Worm (Caenorhabditis elegans) whole organism, dauer: ENCODE data around the gene fdgt-1.
"Not testable (repeated sequence)": the region's sequence is repeated elsewhere in the genome, so short reads cannot be mapped to it uniquely, and the experiment has no call there.

Experiments used
- unc-62 ChIP-seq: sonication (generic microtip); optimal IDR thresholded peaks from 2 replicates; lab custom pipeline; 2017; ENCODE audit warnings: missing biosample characterization, missing genetic modification reagents, missing genetic modification characterization

Gene fdgt-1

DNA sequence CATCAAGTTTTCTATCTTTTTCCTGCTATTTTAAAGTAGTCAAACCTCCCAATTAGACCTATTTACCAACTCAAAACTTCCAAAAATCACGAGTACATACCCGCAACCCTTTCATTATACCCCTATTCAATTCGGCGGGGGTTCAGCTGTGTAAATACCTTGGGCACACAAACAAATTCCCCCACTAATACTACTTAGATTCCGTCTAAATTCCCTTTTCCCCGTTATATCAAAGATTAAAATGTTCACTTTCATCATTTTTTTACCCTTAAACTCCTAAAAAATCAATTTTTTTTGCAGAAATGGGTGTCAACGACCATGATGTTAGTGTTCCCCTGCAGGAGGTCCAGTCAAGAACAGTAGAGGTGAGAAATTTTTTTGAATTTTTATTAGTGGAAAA lies at the start of gene fdgt-1:
fdgt-1 (plus strand) TSS at position 301 of the 400 bp plus-strand sequence.
- no peak for TF ChIP-seq unc-62

- TF ChIP-seq unc-62, result no peak
Observed at ce11 chrII:1466448-1466847, 37.9 kb upstream of the fdgt-1 start, which contains the start of gene Y51H7C.13. Gene Y51H7C.13 (minus strand): TSS chrII:1466548.

DNA sequence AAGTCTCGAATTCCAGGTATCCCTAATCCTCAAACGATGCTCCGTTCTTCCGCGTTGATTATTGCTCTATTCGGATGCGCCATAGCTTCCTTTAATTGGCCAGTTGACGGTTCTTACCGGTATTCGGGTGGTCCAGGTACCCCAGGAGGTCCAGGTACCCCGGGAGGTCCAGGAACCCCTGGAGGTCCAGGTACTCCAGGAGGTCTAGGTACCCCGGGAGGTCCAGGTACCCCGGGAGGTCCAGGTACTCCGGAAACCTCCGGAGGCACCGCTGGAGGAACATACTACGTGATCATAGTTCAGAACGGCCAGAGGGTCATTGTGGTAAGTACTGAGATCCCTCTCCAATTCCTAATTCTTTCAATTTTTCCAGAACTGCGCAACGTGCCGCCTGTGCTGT lies 36.7 kb upstream of the fdgt-1 start, which contains the start of gene Y51H7C.1:
Y51H7C.1 (plus strand) TSS at position 17 of the 400 bp plus-strand sequence.
- not testable (repeated sequence) for TF ChIP-seq unc-62

DNA sequence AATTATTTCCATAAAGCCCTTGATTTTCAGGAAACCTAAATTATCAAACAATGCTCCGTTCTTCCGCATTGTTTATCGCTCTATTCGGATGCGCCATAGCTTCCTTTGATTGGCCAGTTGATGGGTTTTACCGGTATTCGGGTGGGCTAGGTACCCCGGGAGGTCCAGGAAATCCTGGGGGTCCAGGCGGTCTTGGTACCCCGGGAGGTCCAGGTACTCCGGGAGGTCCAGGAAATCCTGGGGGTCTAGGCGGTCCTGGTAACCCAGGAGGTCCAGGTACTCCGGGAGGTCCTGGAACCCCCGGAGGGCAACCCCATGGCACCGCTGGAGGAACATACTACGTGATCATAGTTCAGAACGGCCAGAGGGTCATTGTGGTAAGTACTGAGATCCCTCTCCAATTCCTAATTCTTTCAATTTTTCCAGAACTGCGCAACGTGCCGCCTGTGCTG lies 33.8 kb upstream of the fdgt-1 start, which contains the start of gene H17B01.2:
H17B01.2 (plus strand) TSS at position 51 of the 452 bp plus-strand sequence.
- TF ChIP-seq unc-62, result no peak

DNA sequence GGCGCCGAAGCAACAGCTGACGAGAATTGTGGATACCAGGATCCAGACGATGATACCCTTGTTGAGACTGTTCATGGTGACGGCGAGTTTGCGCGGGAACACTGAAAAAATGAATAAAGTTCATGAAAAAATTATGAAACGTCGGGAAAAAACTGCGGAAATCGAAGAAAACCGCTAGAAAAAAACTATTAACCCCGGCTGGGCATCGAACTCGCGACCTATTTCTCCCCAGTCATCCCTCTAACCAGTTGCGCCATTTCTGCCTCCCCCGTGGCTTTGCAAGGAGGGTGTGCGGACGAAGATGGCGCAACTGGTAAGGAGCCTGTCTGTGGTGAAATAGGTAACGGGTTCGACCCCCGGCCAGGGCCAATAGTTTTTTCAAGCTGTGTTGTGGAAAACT lies 30.9 kb upstream of the fdgt-1 start, which contains the start of gene H17B01.5:
H17B01.5 (minus strand) TSS at position 101 of the 400 bp plus-strand sequence.
- no peak for TF ChIP-seq unc-62

ce11 chrII:1474807-1475206 lies 29.6 kb upstream of the fdgt-1 start:
- no peak for TF ChIP-seq unc-62

DNA sequence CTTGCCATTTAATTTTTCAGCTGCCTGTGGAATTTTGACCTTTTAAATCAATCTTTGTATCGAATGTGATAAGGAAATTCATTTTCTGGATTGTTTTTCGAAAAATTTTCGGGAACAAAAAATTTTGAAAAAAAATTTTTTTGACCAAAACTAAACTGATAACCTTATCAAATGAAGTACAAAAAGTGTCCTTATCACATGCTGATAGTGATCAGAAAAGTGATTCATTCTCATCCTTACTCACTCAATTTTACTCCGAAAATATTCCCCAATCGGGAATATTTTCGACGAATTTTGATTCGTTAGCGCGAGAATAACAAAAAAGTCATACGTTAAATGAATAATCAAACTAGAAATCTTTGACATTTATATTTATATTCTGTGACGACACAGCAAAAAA lies 29.0 kb upstream of the fdgt-1 start:
- TF ChIP-seq unc-62, result no peak

ce11 chrII:1476016-1476415 lies 28.4 kb upstream of the fdgt-1 start:
- TF ChIP-seq unc-62, result no peak

ce11 chrII:1477295-1477694 lies 27.1 kb upstream of the fdgt-1 start:
- TF ChIP-seq unc-62, result no peak

- no peak for TF ChIP-seq unc-62
Observed at ce11 chrII:1477975-1478374, 26.4 kb upstream of the fdgt-1 start.

DNA sequence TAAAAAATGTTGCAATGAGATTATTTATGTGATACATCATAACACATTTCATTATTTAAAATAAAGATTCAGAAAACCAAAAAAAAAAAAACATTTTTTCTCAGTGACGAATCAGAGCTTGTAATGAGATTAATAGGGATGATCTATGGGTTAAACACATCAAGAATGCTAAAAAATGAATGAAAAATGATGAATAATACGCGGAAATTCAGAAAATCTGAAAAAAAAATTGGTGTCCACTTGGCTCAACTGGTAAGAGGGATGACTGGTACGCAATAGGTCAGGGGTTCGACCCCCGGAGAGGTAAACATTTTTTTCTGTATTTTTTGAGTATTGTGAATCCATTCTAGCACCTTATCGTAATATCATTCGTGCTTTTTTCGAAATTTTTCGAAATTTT lies 25.8 kb upstream of the fdgt-1 start:
- TF ChIP-seq unc-62, result no peak

- no peak for TF ChIP-seq unc-62
Observed at ce11 chrII:1481660-1482059, 22.7 kb upstream of the fdgt-1 start.

- TF ChIP-seq unc-62, result no peak
Observed at ce11 chrII:1482419-1482818, 21.9 kb upstream of the fdgt-1 start.

ce11 chrII:1490813-1491212 lies 13.6 kb upstream of the fdgt-1 start:
- no peak for TF ChIP-seq unc-62

DNA sequence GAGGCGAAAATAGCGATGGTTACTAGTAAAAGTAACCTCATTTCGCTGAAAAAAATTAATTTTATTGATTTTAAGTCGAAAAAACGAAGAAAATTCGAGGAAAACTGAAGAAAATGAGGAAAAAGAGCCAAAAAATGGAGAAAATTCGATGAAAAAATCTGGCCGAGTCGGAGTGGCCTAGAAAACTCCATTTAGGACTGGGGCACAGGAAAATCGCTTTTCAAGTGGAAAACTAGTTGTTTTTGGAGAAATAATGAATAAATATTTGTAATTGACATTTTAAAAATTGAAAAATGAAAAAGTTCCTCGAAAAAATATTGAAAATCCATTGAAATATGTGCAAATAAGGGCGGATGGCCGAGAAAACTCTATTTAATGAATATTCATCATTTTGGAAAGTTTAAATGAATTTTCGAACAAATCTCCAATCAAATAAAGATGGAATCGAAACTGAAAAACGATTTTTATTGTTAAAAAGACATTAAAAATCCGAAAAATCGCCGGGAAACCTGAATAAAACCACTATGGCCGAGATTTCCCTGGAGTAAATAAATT lies 4.0 kb upstream of the fdgt-1 start, which contains the start of gene emc-1:
emc-1 (minus strand) TSS at position 45 of the 555 bp plus-strand sequence.
- TF ChIP-seq unc-62, result no peak

DNA sequence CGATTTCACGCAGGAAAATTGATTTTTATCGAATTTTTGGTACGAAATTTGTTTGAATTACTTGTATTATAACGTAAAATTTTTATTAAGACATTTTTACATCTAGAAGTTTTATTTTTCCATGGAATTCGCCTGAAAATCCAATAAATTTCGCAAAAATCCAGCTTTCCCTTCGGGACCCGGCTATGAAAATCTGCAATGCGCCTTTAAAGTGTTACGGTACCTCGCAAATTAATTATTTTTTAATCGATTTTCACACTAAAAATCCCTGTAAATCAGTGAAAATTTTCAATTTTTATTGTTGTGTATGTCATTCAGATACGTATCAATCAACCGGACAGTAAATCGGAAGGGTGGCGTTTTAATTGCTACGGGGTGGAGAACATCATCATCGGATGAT lies 3.4 kb upstream of the fdgt-1 start:
- TF ChIP-seq unc-62, result no peak

DNA sequence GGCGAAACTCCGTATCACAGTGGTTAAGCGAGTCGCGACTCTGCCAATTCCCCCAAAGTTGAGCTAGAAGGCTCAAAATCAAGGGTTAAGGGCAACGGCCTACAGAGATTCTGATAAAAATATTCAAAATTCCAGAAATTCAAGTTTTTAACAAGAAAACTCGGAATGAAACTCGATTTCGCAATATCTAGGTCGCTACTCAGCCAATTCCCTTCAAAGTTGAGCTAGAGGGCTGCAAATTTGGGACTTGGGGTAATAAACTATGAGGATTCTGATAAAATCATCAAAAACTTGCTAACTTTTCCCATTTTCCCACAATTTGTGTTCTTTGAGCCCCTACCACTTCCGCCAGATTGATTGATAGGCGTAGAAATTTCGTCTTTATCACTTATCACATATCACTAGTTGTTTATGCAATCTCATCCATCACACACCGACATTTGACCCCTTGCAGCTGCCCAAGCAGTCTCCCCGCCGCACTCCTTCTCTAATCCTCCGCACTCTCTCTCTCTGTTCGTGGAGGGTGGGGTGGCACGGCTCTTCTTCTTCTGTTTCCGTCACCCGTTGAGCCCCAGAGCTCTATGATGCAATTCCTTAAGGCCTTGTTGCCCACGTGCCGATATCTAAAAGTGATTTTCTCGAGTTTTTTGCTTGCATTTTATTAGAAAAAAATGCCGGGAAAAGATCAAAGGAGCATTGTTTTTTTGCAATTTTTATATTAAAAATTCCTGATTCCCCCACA lies 2.6 kb upstream of the fdgt-1 start:
- no peak for TF ChIP-seq unc-62

DNA sequence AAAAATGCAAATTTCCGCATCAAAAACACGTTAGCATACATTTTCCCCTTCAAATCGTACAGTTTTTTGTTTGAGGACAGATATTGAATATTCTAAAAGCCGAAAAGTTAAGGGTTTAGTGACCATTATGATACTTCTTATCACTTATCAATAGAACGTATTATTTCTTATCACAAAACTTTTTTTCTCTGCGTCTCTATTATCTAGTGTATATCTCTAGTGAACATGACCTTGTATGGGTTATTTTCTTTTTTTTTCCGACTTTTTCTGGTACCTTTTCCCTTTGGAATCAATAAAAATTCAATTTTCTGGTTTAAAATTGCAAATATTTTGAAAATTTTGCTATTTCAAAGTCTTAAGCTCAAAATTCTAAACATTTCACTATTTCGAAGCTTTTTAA lies 703 bp upstream of the fdgt-1 start:
- no peak for TF ChIP-seq unc-62
